Fruit fly (Drosophila melanogaster): ENCODE measurements around the gene D2hgdh.

The D2hgdh gene

dm6 chrX:2134965-2135758 is 6.1 kb upstream of the D2hgdh start (continued):
- TF ChIP-seq CG15479 (GFP tag; optimal IDR thresholded peaks at IDR 0.05) = peak; percentile 59
- TF ChIP-seq Adf1 (GFP tag; IDR thresholded peaks at IDR 0.05) = peak; percentile 27; the same call in 1 of the 2 replicates
- TF ChIP-seq lov (optimal IDR thresholded peaks at IDR 0.05) = no peak
- 0 out of 3 replicates have a peak, but pooled peaks have one; percentile 57 for TF ChIP-seq lov (GFP tag; IDR thresholded peaks at IDR 0.05)
- TF ChIP-seq CG3847 (GFP tag; IDR thresholded peaks at IDR 0.05) = peak; percentile 83
- TF ChIP-seq CG11085 (GFP tag; IDR thresholded peaks at IDR 0.05) = peak; percentile 71
- TF ChIP-seq B-H1 (GFP tag; IDR thresholded peaks at IDR 0.05) = peak; percentile 69
- TF ChIP-seq slbo (GFP tag; IDR thresholded peaks at IDR 0.05) = peak; percentile 78
- TF ChIP-seq CG12744 (GFP tag; optimal IDR thresholded peaks at IDR 0.05) = peak; percentile 79
- peak; percentile 79 for TF ChIP-seq schlank (tag; optimal IDR thresholded peaks at IDR 0.05)
- TF ChIP-seq da (GFP tag; optimal IDR thresholded peaks at IDR 0.05) = peak; percentile 53
- peak; percentile 18; the same call in 1 of the 2 replicates for TF ChIP-seq dati (GFP tag; IDR thresholded peaks at IDR 0.05)
- TF ChIP-seq Drgx (GFP tag; IDR thresholded peaks at IDR 0.05) = peak; percentile 83
- peak; percentile 54 for TF ChIP-seq trh (GFP tag; optimal IDR thresholded peaks at IDR 0.05)
- no peak for TF ChIP-seq mld (GFP tag; IDR thresholded peaks at IDR 0.05; ENCODE audit: partially characterized antibody)
- TF ChIP-seq bab2 (GFP tag; optimal IDR thresholded peaks at IDR 0.05) = peak; percentile 85
- TF ChIP-seq CG11723 (GFP tag; optimal IDR thresholded peaks at IDR 0.05) = peak; percentile 83
- TF ChIP-seq CG1832 (GFP tag; optimal IDR thresholded peaks at IDR 0.05) = peak; percentile 49
- peak; percentile 77 for TF ChIP-seq HLH54F (GFP tag; optimal IDR thresholded peaks at IDR 0.05)
- peak; percentile 78 for TF ChIP-seq Antp (GFP tag; optimal IDR thresholded peaks at IDR 0.05)
- TF ChIP-seq Xbp1 (GFP tag; optimal IDR thresholded peaks at IDR 0.05) = peak; percentile 86
- peak; percentile 87 for TF ChIP-seq CG4424 (GFP tag; optimal IDR thresholded peaks at IDR 0.05)
- peak; percentile 86 for TF ChIP-seq nerfin-1 (tag; optimal IDR thresholded peaks at IDR 0.05)
- no peak for TF ChIP-seq tna (GFP tag; IDR thresholded peaks at IDR 0.05; ENCODE audit: partially characterized antibody)
- TF ChIP-seq HLH4C (GFP tag; IDR thresholded peaks at IDR 0.05; ENCODE audit: partially characterized antibody) = no peak
- TF ChIP-seq Dip3 (GFP tag; optimal IDR thresholded peaks at IDR 0.05) = peak; percentile 82
- TF ChIP-seq CG42726 (GFP tag; IDR thresholded peaks at IDR 0.05; ENCODE audit: partially characterized antibody) = no peak
- TF ChIP-seq en (GFP tag; optimal IDR thresholded peaks at IDR 0.05) = peak; percentile 71
- peak; percentile 65 for TF ChIP-seq CG8089 (GFP tag; optimal IDR thresholded peaks at IDR 0.05)
- TF ChIP-seq CG4820 (GFP tag; optimal IDR thresholded peaks at IDR 0.05) = peak; percentile 81
- peak; percentile 88 for TF ChIP-seq nau (GFP tag; optimal IDR thresholded peaks at IDR 0.05)
- peak; percentile 77 to 86 for TF ChIP-seq chif (GFP tag; optimal IDR thresholded peaks at IDR 0.05)
- TF ChIP-seq CG32767 (GFP tag; IDR thresholded peaks at IDR 0.05) = peak; percentile 86
- peak; percentile 79 for TF ChIP-seq disco-r (GFP tag; optimal IDR thresholded peaks at IDR 0.05)
- TF ChIP-seq CG4854 (GFP tag; optimal IDR thresholded peaks at IDR 0.05) = peak; percentile 73
- peak; percentile 86 for TF ChIP-seq CG18619 (GFP tag; optimal IDR thresholded peaks at IDR 0.05)
- TF ChIP-seq Ets65A (GFP tag) = peak; percentile 87
- TF ChIP-seq Asciz (GFP tag; optimal IDR thresholded peaks at IDR 0.05) = peak; percentile 88
- peak; percentile 85 for TF ChIP-seq ind (GFP tag; optimal IDR thresholded peaks at IDR 0.05)
- TF ChIP-seq ro (GFP tag; IDR thresholded peaks at IDR 0.05) = peak; percentile 48; the same call in 1 of the 2 replicates
- TF ChIP-seq CG13287 (GFP tag; IDR thresholded peaks at IDR 0.05; ENCODE audit: partially characterized antibody) = peak; percentile 14; the same call in 1 of the 2 replicates
- TF ChIP-seq ash1 (GFP tag; optimal IDR thresholded peaks at IDR 0.05) = peak; percentile 40
- peak; percentile 89 for TF ChIP-seq CG6689 (GFP tag; IDR thresholded peaks at IDR 0.05)
- peak; percentile 80 for TF ChIP-seq CG5245 (GFP tag; optimal IDR thresholded peaks at IDR 0.05)
- TF ChIP-seq esg (GFP tag; conservative IDR thresholded peaks at IDR 0.05) = peak; percentile 86
- TF ChIP-seq Stat92E (GFP tag; optimal IDR thresholded peaks at IDR 0.05) = peak in 1 of 3 experiments; percentile 52
- TF ChIP-seq crol (GFP tag; IDR thresholded peaks at IDR 0.05) = peak; percentile 98
- TF ChIP-seq Dip2 (GFP tag; IDR thresholded peaks at IDR 0.05) = no peak
- peak; percentile 94 for TF ChIP-seq CG3281 (GFP tag; optimal IDR thresholded peaks at IDR 0.05)
